Fruit fly (Drosophila melanogaster): ENCODE measurements around the gene mth.

The mth gene

DNA sequence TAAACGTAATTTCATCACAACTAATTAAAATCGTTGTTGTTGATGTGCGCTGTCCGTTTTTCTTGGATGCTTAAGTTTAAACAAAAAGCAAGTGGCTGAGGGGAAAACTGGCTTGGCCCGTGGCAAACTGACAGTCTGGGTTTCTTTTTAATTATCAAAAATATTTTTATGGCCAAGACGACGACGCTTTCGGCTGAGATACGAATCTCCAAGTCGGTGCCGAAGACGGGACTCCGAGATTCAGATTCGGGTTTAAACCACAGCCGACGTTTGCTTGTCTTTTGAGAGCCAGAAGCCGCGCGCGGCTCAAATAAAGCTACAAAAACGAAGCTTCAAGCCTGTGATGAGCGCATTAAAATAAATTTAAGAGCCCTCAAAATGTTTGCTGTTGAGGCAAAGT lies 28.9 kb upstream of the mth start:
- TF ChIP-seq woc (GFP tag; optimal IDR thresholded peaks at IDR 0.05) (no peak), Abd-B (GFP tag; optimal IDR thresholded peaks at IDR 0.05) (no peak), rgr (GFP tag; optimal IDR thresholded peaks at IDR 0.05) (no peak), dmrt93B (GFP tag; optimal IDR thresholded peaks at IDR 0.05) (no peak), GATAd (GFP tag; optimal IDR thresholded peaks at IDR 0.05) (no peak), dsf (GFP tag; optimal IDR thresholded peaks at IDR 0.05; ENCODE audit: borderline replicate concordance) (no peak), dl (GFP tag; optimal IDR thresholded peaks at IDR 0.05; ENCODE audit: insufficient read depth in 1 of 2, partially characterized antibody in 2 of 2) (no peak), jim (GFP tag; optimal IDR thresholded peaks at IDR 0.05) (no peak), Mio (GFP tag; optimal IDR thresholded peaks at IDR 0.05) (no peak), sv (GFP tag; optimal IDR thresholded peaks at IDR 0.05) (no peak), Myc (optimal IDR thresholded peaks at IDR 0.05) (no peak), pan (optimal IDR thresholded peaks at IDR 0.05) (no peak), CrebA (GFP tag; optimal IDR thresholded peaks at IDR 0.05; ENCODE audit: borderline replicate concordance) (no peak), Hr83 (GFP tag; optimal IDR thresholded peaks at IDR 0.05; ENCODE audit: poor library complexity, severe bottlenecking) (no peak), brk (GFP tag; optimal IDR thresholded peaks at IDR 0.05) (no peak), br (GFP tag; optimal IDR thresholded peaks at IDR 0.05) (no peak), h (GFP tag; optimal IDR thresholded peaks at IDR 0.05) (no peak), ey (GFP tag; optimal IDR thresholded peaks at IDR 0.05) (no peak), Jra (GFP tag; optimal IDR thresholded peaks at IDR 0.05) (no peak)

DNA sequence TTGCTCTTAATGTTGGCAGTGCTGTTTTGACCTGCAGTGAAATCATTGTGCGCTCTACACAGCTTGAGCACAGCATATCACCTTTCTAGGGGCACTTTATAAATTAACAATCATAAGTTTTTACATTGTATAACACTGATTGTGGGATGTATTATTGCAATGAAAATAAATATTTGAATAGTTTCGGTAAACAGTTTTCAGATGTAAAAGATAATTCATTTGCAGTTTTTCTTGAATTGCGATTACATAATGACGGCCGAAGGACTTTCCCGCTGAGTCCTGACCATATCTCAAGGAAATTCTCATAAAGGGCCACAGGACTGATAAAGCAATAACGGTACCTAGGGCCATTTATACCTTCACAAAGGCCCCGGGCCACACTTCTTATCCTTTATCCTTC lies 27.8 kb upstream of the mth start:
- no peak for TF ChIP-seq sv (GFP tag; optimal IDR thresholded peaks at IDR 0.05)
- TF ChIP-seq h (GFP tag; optimal IDR thresholded peaks at IDR 0.05), result no peak
- no peak for TF ChIP-seq CG32264 (GFP tag; optimal IDR thresholded peaks at IDR 0.05)
- no peak for TF ChIP-seq Jra (GFP tag; optimal IDR thresholded peaks at IDR 0.05)
- no peak for TF ChIP-seq jim (GFP tag; optimal IDR thresholded peaks at IDR 0.05)
- no peak for TF ChIP-seq Rel (GFP tag; optimal IDR thresholded peaks at IDR 0.05)
- TF ChIP-seq Rel (tag; optimal IDR thresholded peaks at IDR 0.05), result no peak
- TF ChIP-seq HLH106 (tag; optimal IDR thresholded peaks at IDR 0.05), result no peak
- no peak for TF ChIP-seq OdsH (GFP tag; optimal IDR thresholded peaks at IDR 0.05)

DNA sequence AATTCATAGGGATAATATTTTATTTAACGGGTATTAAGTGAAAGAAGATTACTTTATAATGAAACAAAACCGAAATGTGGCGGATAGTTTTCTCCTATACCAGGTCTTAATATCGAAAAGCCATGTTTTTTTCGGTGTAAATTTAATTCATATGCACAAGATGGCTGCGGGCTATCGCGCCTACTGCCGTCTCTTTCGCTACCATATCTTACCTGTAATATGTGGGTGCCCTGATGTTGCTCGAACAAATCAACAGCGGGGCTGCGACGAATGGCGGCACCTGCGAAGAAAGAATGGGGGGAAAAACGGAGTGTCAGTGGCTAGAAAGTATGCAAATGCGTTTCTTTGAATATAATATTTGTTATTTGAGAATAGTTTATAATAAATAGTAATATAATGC lies 24.5 kb upstream of the mth start:
- TF ChIP-seq dmrt93B (GFP tag; optimal IDR thresholded peaks at IDR 0.05) (no peak), Hr78 (GFP tag; optimal IDR thresholded peaks at IDR 0.05) (no peak), Sp1 (GFP tag; optimal IDR thresholded peaks at IDR 0.05) (no peak), GATAd (GFP tag; optimal IDR thresholded peaks at IDR 0.05) (no peak), HLH106 (tag; optimal IDR thresholded peaks at IDR 0.05) (no peak), pan (optimal IDR thresholded peaks at IDR 0.05) (no peak), h (GFP tag; optimal IDR thresholded peaks at IDR 0.05) (no peak)

DNA sequence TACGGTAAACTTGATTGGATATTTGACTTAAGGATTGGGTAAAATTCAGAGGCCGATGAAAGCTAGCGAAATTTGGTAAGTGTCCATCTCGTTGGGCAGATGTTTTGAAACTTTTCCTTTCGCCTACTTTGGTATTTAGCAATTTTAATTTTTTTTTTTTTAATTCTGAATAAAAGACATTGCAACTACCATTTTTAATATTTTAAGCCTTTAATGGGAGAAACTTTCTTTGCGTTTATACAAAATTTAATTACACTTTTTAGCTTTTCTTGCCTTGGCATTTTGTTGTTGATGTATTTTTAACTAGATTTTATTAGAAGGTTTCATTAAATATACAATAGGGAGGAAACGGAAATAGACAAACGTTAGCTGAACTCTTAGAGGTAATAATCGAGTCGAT lies 19.6 kb upstream of the mth start, which contains the start of gene CG13884:
Gene CG13884 (minus strand): TSS at position 101 of the 400 bp plus-strand sequence.
- no peak for TF ChIP-seq GATAd (GFP tag; optimal IDR thresholded peaks at IDR 0.05)
- no peak for TF ChIP-seq Sp1 (GFP tag; optimal IDR thresholded peaks at IDR 0.05)
- TF ChIP-seq Dfd (GFP tag; optimal IDR thresholded peaks at IDR 0.05), result no peak
- no peak for TF ChIP-seq Jra (GFP tag; optimal IDR thresholded peaks at IDR 0.05)
- no peak for TF ChIP-seq Hr78 (GFP tag; optimal IDR thresholded peaks at IDR 0.05)
- no peak for TF ChIP-seq dsf (GFP tag; optimal IDR thresholded peaks at IDR 0.05; ENCODE audit: borderline replicate concordance)
- TF ChIP-seq jim (GFP tag; optimal IDR thresholded peaks at IDR 0.05), result no peak
- no peak for TF ChIP-seq CG9705 (GFP tag; optimal IDR thresholded peaks at IDR 0.05)
- no peak for TF ChIP-seq Myc (optimal IDR thresholded peaks at IDR 0.05)
- TF ChIP-seq Abd-B (GFP tag; optimal IDR thresholded peaks at IDR 0.05), result no peak

DNA sequence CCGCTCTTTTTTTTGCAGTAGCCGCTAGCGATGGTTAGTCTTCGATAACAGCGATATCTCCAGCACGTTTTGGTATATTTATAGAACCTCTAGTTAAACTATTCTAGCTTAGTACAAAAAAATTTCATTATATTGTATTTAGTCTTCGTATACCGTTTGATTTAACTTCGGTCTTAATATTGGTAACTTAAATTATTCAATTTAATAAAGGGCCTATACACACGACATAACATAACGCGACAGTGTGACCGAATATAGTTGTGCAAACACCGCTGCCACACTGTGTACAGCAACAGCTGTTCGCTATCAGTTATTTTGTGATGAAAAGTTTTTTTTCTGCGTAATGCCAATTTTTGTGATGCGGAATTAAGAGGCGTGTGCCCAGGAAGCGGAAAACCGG lies 14.4 kb upstream of the mth start, which contains the start of the genes Cdc5 and CG1233:
Gene Cdc5 (minus strand): TSS at position 183 of the 400 bp plus-strand sequence.
Gene CG1233 (plus strand): TSS at position 272 of the 400 bp plus-strand sequence.
- TF ChIP-seq Dif (GFP tag; optimal IDR thresholded peaks at IDR 0.05; ENCODE audit: partially characterized antibody) (peak; percentile 98), Vsx2 (GFP tag; optimal IDR thresholded peaks at IDR 0.05; ENCODE audit: partially characterized antibody) (peak; percentile 99), GATAd (GFP tag; optimal IDR thresholded peaks at IDR 0.05) (no peak), Rel (GFP tag; optimal IDR thresholded peaks at IDR 0.05) (no peak), Rel (tag; optimal IDR thresholded peaks at IDR 0.05) (no peak), sv (GFP tag; optimal IDR thresholded peaks at IDR 0.05) (peak; percentile 16), dl (GFP tag; optimal IDR thresholded peaks at IDR 0.05; ENCODE audit: insufficient read depth in 1 of 2, partially characterized antibody in 2 of 2) (peak in 1 of 2 experiments; percentile 76)
